Fruit fly (Drosophila melanogaster): ENCODE results near the gene MsrA.

dm6 chr3L:15544455-15545415 is 33.9 kb downstream of the MsrA start:
- TF ChIP-seq psq (optimal IDR thresholded peaks at IDR 0.05), result no peak
- TF ChIP-seq Sin3A (optimal IDR thresholded peaks at IDR 0.05), result no peak
